Fruit fly (Drosophila melanogaster): ENCODE data around the gene CG10011.

DNA sequence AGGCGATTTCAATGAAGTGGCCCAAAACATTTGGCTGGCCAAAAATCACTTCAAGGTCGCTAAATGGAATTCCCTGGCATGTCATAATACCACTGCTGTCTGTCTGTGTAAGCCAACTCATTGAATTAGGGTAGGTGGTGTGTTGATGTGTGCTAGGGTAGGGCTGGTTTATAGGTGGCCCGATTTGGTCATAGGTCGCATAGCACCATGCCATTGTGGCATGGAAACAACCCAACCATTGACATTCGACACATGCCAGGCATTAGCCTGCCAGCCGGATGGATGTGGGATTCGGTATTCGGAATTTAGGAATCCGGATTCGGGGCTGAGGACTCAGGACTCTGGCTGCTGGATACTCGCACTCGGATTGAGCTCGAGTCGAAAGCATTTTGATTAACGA lies 28.1 kb upstream of the CG10011 start:
- TF ChIP-seq pan (optimal IDR thresholded peaks at IDR 0.05), result no peak
- TF ChIP-seq foxo (GFP tag; optimal IDR thresholded peaks at IDR 0.05), result no peak
- TF ChIP-seq fru (GFP tag; optimal IDR thresholded peaks at IDR 0.05), result no peak
- no peak for TF ChIP-seq CG32264 (GFP tag; optimal IDR thresholded peaks at IDR 0.05)
- no peak for TF ChIP-seq OdsH (GFP tag; optimal IDR thresholded peaks at IDR 0.05)
- TF ChIP-seq dl (GFP tag; optimal IDR thresholded peaks at IDR 0.05; ENCODE audit: insufficient read depth in 1 of 2, partially characterized antibody in 2 of 2), result no peak
- no peak for TF ChIP-seq Dfd (GFP tag; optimal IDR thresholded peaks at IDR 0.05)
- TF ChIP-seq woc (GFP tag; optimal IDR thresholded peaks at IDR 0.05), result no peak
